Worm (Caenorhabditis elegans) whole organism, L4 larva: ENCODE measurements around the gene flh-3.

ENCODE experiments used
- mep-1 ChIP-seq: fragments of 150-350 bp; sonication (generic microtip); optimal IDR thresholded peaks from 3 replicates; lab custom pipeline; 2014; ENCODE audit warnings: missing biosample characterization, missing genetic modification characterization
- unc-130 ChIP-seq: sonication (generic microtip); optimal IDR thresholded peaks from 2 replicates; lab custom pipeline; 2016; ENCODE audit warnings: missing genetic modification reagents, missing genetic modification characterization, missing compliant biosample characterization

- no peak for TF ChIP-seq unc-130 (GFP tag; lab: Kevin White, UChicago)
- TF ChIP-seq mep-1 (tag; lab: Kevin White, UChicago) = no peak
Measured at ce11 chrIV:9269796-9270195, at the start of gene flh-3.
